Fruit fly (Drosophila melanogaster) S2 (cell line): ENCODE data around the gene aub.

Experiments
- CG8478 ChIP-seq: fragments of >200 bp; optimal IDR thresholded peaks from 2 replicates; lab custom pipeline; 2018
- CTCF ChIP-seq, 2 experiments: fragments of >200 bp; optimal IDR thresholded peaks; 2 replicates each; lab custom pipeline; 2018

- TF ChIP-seq CG8478 (lab: Kevin White, UChicago), result no peak
- no peak for TF ChIP-seq CTCF (optimal IDR thresholded peaks at IDR 0.05; lab: Kevin White, UChicago)
These were observed 47.0 kb upstream of the aub start for dm6 chr2L:11048307-11048706.
